Fruit fly (Drosophila melanogaster) whole organism, wandering third instar larva: Measurements from ENCODE around the gene CG34355.

ENCODE experiments used
- CG32264 ChIP-seq: fragments of 200-800 bp; sonication (Bioruptor generic); optimal IDR thresholded peaks from 2 replicates; lab custom pipeline; 2016; ENCODE audit warnings: missing biosample characterization, missing genetic modification characterization
- Hnf4 ChIP-seq: fragments of 200-800 bp; sonication (Bioruptor generic); optimal IDR thresholded peaks from 2 replicates; lab custom pipeline; 2016; ENCODE audit warnings: missing biosample characterization, mild to moderate bottlenecking, missing genetic modification characterization
- Hr78 ChIP-seq: fragments of >200 bp; optimal IDR thresholded peaks from 2 replicates; lab custom pipeline; 2017; ENCODE audit warnings: missing biosample characterization, missing genetic modification characterization
- Myc ChIP-seq: fragments of >200 bp; optimal IDR thresholded peaks from 2 replicates; lab custom pipeline; 2017
- OdsH ChIP-seq: fragments of 200-800 bp; sonication (Bioruptor generic); optimal IDR thresholded peaks from 2 replicates; lab custom pipeline; 2016; ENCODE audit warnings: missing biosample characterization, mild to moderate bottlenecking, missing genetic modification characterization
- Sp1 ChIP-seq: fragments of 200-800 bp; sonication (Bioruptor generic); optimal IDR thresholded peaks from 3 replicates; lab custom pipeline; 2019; ENCODE audit warnings: missing biosample characterization, mild to moderate bottlenecking, missing genetic modification characterization, moderate library complexity
- Vsx2 ChIP-seq: fragments of 200-300, 225-300 bp; sonication (Bioruptor generic); optimal IDR thresholded peaks from 2 replicates; lab custom pipeline; 2018; ENCODE audit warnings: missing biosample characterization, missing genetic modification characterization; ENCODE audit not compliant: partially characterized antibody
- br ChIP-seq: fragments of 200-800 bp; sonication (Bioruptor generic); optimal IDR thresholded peaks from 2 replicates; lab custom pipeline; 2016; ENCODE audit warnings: missing biosample characterization, missing genetic modification characterization
- fru ChIP-seq: fragments of 200-800 bp; sonication (Bioruptor generic); optimal IDR thresholded peaks from 3 replicates; lab custom pipeline; 2016; ENCODE audit warnings: missing biosample characterization, mild to moderate bottlenecking, missing genetic modification characterization
- h ChIP-seq: fragments of 200-800 bp; sonication (Bioruptor generic); optimal IDR thresholded peaks from 3 replicates; lab custom pipeline; 2016; ENCODE audit warnings: missing biosample characterization, mild to moderate bottlenecking, missing genetic modification characterization
- pan ChIP-seq: fragments of >200 bp; optimal IDR thresholded peaks from 2 replicates; lab custom pipeline; 2017
- psq ChIP-seq: fragments of 200-800 bp; sonication (Bioruptor generic); optimal IDR thresholded peaks from 3 replicates; lab custom pipeline; 2017; ENCODE audit warnings: missing biosample characterization, mild to moderate bottlenecking, missing genetic modification characterization, moderate library complexity
- tai ChIP-seq: sonication (Bioruptor generic); optimal IDR thresholded peaks from 2 replicates; lab custom pipeline; 2016; ENCODE audit warnings: missing biosample characterization, missing genetic modification characterization
- usp ChIP-seq: fragments of >200 bp; optimal IDR thresholded peaks from 2 replicates; lab custom pipeline; 2017; ENCODE audit warnings: missing biosample characterization, missing genetic modification characterization

DNA sequence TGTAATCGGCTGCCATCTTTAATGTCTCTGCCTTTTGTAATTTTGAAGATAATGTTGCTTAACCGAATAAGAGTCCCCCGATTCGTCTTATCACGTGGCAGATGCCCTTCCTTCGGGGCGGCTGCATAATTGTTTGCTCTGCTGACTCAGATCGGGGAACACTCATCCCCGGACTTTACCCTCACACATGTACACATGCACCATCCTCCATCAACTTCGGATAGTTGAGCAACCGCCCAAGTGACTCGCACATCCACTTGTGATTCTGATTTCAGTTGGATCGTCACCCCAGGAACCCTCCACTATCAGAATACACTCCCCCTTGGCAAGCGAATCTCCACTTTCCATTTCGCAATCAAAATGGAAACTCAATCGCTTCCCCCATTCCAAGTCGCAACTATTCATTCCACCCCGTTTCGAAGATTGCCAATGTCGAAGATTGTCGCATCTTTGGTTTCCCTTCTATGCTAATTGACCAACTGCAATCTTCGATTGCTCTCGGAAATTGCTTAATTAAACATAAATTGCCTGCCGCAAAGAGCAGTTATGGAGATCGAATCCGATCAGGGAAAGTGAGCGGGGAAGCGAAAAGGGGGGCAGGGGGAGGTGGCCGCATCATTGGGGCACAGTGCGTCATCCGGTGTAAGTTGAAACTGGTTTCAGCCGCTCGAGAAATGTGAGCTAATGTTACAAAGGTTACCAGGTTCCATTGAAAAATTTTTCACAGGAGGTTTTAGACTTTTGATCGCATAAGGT lies 18.6 kb upstream of the CG34355 start:
- TF ChIP-seq h (GFP tag; lab: Kevin White, UChicago) (no peak), pan (lab: Kevin White, UChicago) (no peak), Myc (no peak), CG32264 (GFP tag; lab: Kevin White, UChicago) (no peak), Hnf4 (no peak), psq (GFP tag; lab: Kevin White, UChicago) (no peak), usp (GFP tag; lab: Kevin White, UChicago) (no peak), Hr78 (GFP tag; lab: Kevin White, UChicago) (no peak), br (GFP tag; lab: Kevin White, UChicago) (no peak), fru (GFP tag; lab: Kevin White, UChicago) (no peak), OdsH (GFP tag; lab: Kevin White, UChicago) (no peak), Vsx2 (GFP tag; lab: Kevin White, UChicago) (no peak), Sp1 (GFP tag; lab: Kevin White, UChicago) (no peak), tai (GFP tag; lab: Kevin White, UChicago) (no peak)
